Fruit fly (Drosophila melanogaster) whole organism, embryonic: Measurements from ENCODE around the gene CG34268.

Experiments used
- Blimp-1 ChIP-seq: fragments of 200-800 bp; sonication (Bioruptor generic); optimal IDR thresholded peaks from 3 replicates; lab custom pipeline; 2018; ENCODE audit warnings: missing biosample characterization, missing genetic modification characterization, mild to moderate bottlenecking, moderate library complexity, missing genetic modification reagents
- CG10209 ChIP-seq: fragments of 200-800 bp; sonication (Bioruptor generic); optimal IDR thresholded peaks from 3 replicates; lab custom pipeline; 2017; ENCODE audit warnings: missing biosample characterization, mild to moderate bottlenecking, missing genetic modification characterization, missing genetic modification reagents
- CG10543 ChIP-seq: fragments of 200-800 bp; sonication (Bioruptor generic); optimal IDR thresholded peaks from 3 replicates; lab custom pipeline; 2017; ENCODE audit warnings: missing biosample characterization, mild to moderate bottlenecking, missing genetic modification characterization, moderate library complexity
- CG11504 ChIP-seq: fragments of 200-800 bp; sonication (Bioruptor generic); optimal IDR thresholded peaks from 3 replicates; lab custom pipeline; 2019; ENCODE audit warnings: missing biosample characterization, mild to moderate bottlenecking, missing genetic modification characterization, moderate library complexity
- CG12769 ChIP-seq: fragments of 200-800 bp; sonication (Bioruptor generic); optimal IDR thresholded peaks from 2 replicates; lab custom pipeline; 2019; ENCODE audit warnings: missing biosample characterization, mild to moderate bottlenecking, missing genetic modification characterization, moderate library complexity
- CG15696 ChIP-seq: fragments of 200-800 bp; sonication (Bioruptor generic); optimal IDR thresholded peaks from 2 replicates; lab custom pipeline; 2019; ENCODE audit warnings: missing biosample characterization, mild to moderate bottlenecking, missing genetic modification characterization, moderate library complexity
- CG18764 ChIP-seq: fragments of 200-800 bp; sonication (Bioruptor generic); optimal IDR thresholded peaks from 3 replicates; lab custom pipeline; 2016; ENCODE audit warnings: missing biosample characterization, missing genetic modification characterization
- CG2199 ChIP-seq: fragments of 200-800 bp; sonication (Bioruptor generic); IDR thresholded peaks from 3 replicates; pipeline ENCODE4 v1.3.6; 2022; ENCODE audit warnings: missing biosample characterization, missing genetic modification characterization
- CG4328 ChIP-seq: fragments of 200-800 bp; sonication (Bioruptor generic); optimal IDR thresholded peaks from 3 replicates; lab custom pipeline; 2017; ENCODE audit warnings: missing biosample characterization, missing genetic modification reagents, missing genetic modification characterization
- CG4360 ChIP-seq: fragments of 200-800 bp; sonication (Bioruptor generic); IDR thresholded peaks from 2 replicates; pipeline ENCODE4 v1.3.6; 2022; ENCODE audit warnings: missing biosample characterization, missing genetic modification characterization
- CG4730 ChIP-seq: fragments of 200-800 bp; sonication (Bioruptor generic); IDR thresholded peaks from 2 replicates; pipeline ENCODE4 v1.3.6; 2022; ENCODE audit warnings: missing biosample characterization, missing genetic modification characterization
- CG4820 ChIP-seq: fragments of 200-800 bp; sonication (Bioruptor generic); optimal IDR thresholded peaks from 3 replicates; lab custom pipeline; 2016; ENCODE audit warnings: missing biosample characterization, missing genetic modification characterization
- CG7271 ChIP-seq: fragments of 200-800 bp; sonication (Bioruptor generic); optimal IDR thresholded peaks from 2 replicates; lab custom pipeline; 2018; ENCODE audit warnings: missing biosample characterization, mild to moderate bottlenecking, missing genetic modification characterization, moderate library complexity
- CG7839 ChIP-seq: fragments of 200-800 bp; sonication (Bioruptor generic); optimal IDR thresholded peaks from 3 replicates; lab custom pipeline; 2018; ENCODE audit warnings: missing biosample characterization, mild to moderate bottlenecking, missing genetic modification characterization, moderate library complexity
- CG8290 ChIP-seq, 3 experiments: fragments of 200-800 bp; sonication (Bioruptor generic); optimal IDR thresholded peaks; 2 replicates each; lab custom pipeline; 2016 to 2019; ENCODE audit warnings: missing biosample characterization in 3 of 3, missing genetic modification characterization in 3 of 3, mild to moderate bottlenecking in 2 of 3, moderate library complexity in 1 of 3
- CG8388 ChIP-seq: fragments of 200-800 bp; sonication (Bioruptor generic); optimal IDR thresholded peaks from 2 replicates; lab custom pipeline; 2019; ENCODE audit warnings: missing biosample characterization, mild to moderate bottlenecking, missing genetic modification characterization, moderate library complexity
- CG8944 ChIP-seq: fragments of 200-800 bp; sonication (Bioruptor generic); optimal IDR thresholded peaks from 3 replicates; lab custom pipeline; 2016; ENCODE audit warnings: missing biosample characterization, missing genetic modification characterization
- Deaf1 ChIP-seq: fragments of 200-800 bp; optimal IDR thresholded peaks from 3 replicates; lab custom pipeline; 2019; ENCODE audit warnings: missing biosample characterization, mild to moderate bottlenecking, missing genetic modification characterization, moderate library complexity
- Doc3 ChIP-seq: fragments of 200-800 bp; sonication (Bioruptor generic); IDR thresholded peaks from 3 replicates; pipeline ENCODE4 v1.3.6; 2022; ENCODE audit warnings: missing biosample characterization, missing genetic modification characterization; ENCODE audit not compliant: partially characterized antibody
- Elba2 ChIP-seq: fragments of 200-800 bp; sonication (Bioruptor generic); optimal IDR thresholded peaks from 3 replicates; lab custom pipeline; 2016; ENCODE audit warnings: missing biosample characterization, missing genetic modification characterization
- Hr3 ChIP-seq: fragments of 200-800 bp; sonication (Bioruptor generic); optimal IDR thresholded peaks from 3 replicates; lab custom pipeline; 2016; ENCODE audit warnings: missing biosample characterization, missing genetic modification characterization
- Med ChIP-seq: fragments of 200-800 bp; sonication (Bioruptor generic); peaks from one replicate; lab custom pipeline; 2016; ENCODE audit warnings: missing biosample characterization, missing genetic modification characterization, mild to moderate bottlenecking, inconsistent platforms, moderate library complexity
- Mes4 ChIP-seq: fragments of 200-800 bp; sonication (Bioruptor generic); optimal IDR thresholded peaks from 2 replicates; lab custom pipeline; 2016; ENCODE audit warnings: missing biosample characterization, missing genetic modification characterization
- Nf-YC ChIP-seq: fragments of 200-800 bp; optimal IDR thresholded peaks from 3 replicates; lab custom pipeline; 2019; ENCODE audit warnings: missing biosample characterization, mild to moderate bottlenecking, missing genetic modification characterization, moderate library complexity
- Pdp1 ChIP-seq, 2 experiments: fragments of 200-800 bp; sonication (Bioruptor generic); optimal IDR thresholded peaks; 3 replicates each; lab custom pipeline; 2016; ENCODE audit warnings: missing biosample characterization in 2 of 2, missing genetic modification characterization in 2 of 2, mild to moderate bottlenecking in 1 of 2, moderate library complexity in 1 of 2
- Sox100B ChIP-seq: fragments of 200-800 bp; sonication (Bioruptor generic); optimal IDR thresholded peaks from 3 replicates; lab custom pipeline; 2018; ENCODE audit warnings: missing biosample characterization, mild to moderate bottlenecking, missing genetic modification characterization
- Ssrp ChIP-seq: fragments of 200-800 bp; sonication (Bioruptor generic); optimal IDR thresholded peaks from 2 replicates; lab custom pipeline; 2018; ENCODE audit warnings: missing biosample characterization, mild to moderate bottlenecking, missing genetic modification characterization, moderate library complexity
- Taf1 ChIP-seq: fragments of 200-800 bp; sonication (Bioruptor generic); IDR thresholded peaks from 2 replicates; pipeline ENCODE4 v1.3.6; 2022; ENCODE audit warnings: missing biosample characterization, missing genetic modification characterization
- br ChIP-seq: fragments of >200 bp; optimal IDR thresholded peaks from 2 replicates; lab custom pipeline; 2017
- chinmo ChIP-seq: fragments of 200-800 bp; sonication (Bioruptor generic); IDR thresholded peaks from 4 replicates; pipeline ENCODE4 v1.3.6; 2022; ENCODE audit warnings: missing biosample characterization, missing genetic modification characterization; ENCODE audit not compliant: partially characterized antibody
- ci ChIP-seq: fragments of 200-800 bp; sonication (Bioruptor generic); IDR thresholded peaks from 3 replicates; pipeline ENCODE4 v1.3.6; 2022; ENCODE audit warnings: missing biosample characterization, missing genetic modification characterization
- disco-r ChIP-seq: fragments of 200-800 bp; sonication (Bioruptor generic); optimal IDR thresholded peaks from 2 replicates; lab custom pipeline; 2016; ENCODE audit warnings: missing biosample characterization, missing genetic modification characterization
- fd96Cb ChIP-seq: fragments of 200-800 bp; sonication (Bioruptor generic); optimal IDR thresholded peaks from 2 replicates; lab custom pipeline; 2018; ENCODE audit warnings: missing biosample characterization, mild to moderate bottlenecking, missing genetic modification characterization, moderate library complexity
- ftz-f1 ChIP-seq: fragments of 200-800 bp; sonication (Bioruptor generic); optimal IDR thresholded peaks from 2 replicates; lab custom pipeline; 2016; ENCODE audit warnings: missing biosample characterization, missing genetic modification characterization
- gem ChIP-seq: fragments of 200-800 bp; sonication (Bioruptor generic); optimal IDR thresholded peaks from 2 replicates; lab custom pipeline; 2019; ENCODE audit warnings: missing biosample characterization, mild to moderate bottlenecking, missing genetic modification characterization, moderate library complexity
- grn ChIP-seq: fragments of 200-800 bp; sonication (Bioruptor generic); optimal IDR thresholded peaks from 3 replicates; lab custom pipeline; 2017; ENCODE audit warnings: missing biosample characterization, missing genetic modification characterization
- jumu ChIP-seq: fragments of 200-800 bp; sonication (Bioruptor generic); optimal IDR thresholded peaks from 3 replicates; lab custom pipeline; 2016; ENCODE audit warnings: missing biosample characterization, missing genetic modification characterization
- nom ChIP-seq: fragments of 200-800 bp; sonication (Bioruptor generic); optimal IDR thresholded peaks from 2 replicates; lab custom pipeline; 2017; ENCODE audit warnings: missing biosample characterization, missing genetic modification characterization, mild to moderate bottlenecking, moderate library complexity, missing genetic modification reagents
- peb ChIP-seq: fragments of 200-800 bp; sonication (Bioruptor generic); IDR thresholded peaks from 2 replicates; pipeline ENCODE4 v1.3.6; 2022; ENCODE audit warnings: missing biosample characterization, missing genetic modification characterization
- rib ChIP-seq: fragments of 200-800 bp; sonication (Bioruptor generic); IDR thresholded peaks from 2 replicates; pipeline ENCODE4 v1.3.6; 2022; ENCODE audit warnings: missing biosample characterization, missing genetic modification characterization
- sd ChIP-seq: fragments of 200-800 bp; sonication (Bioruptor generic); optimal IDR thresholded peaks from 3 replicates; lab custom pipeline; 2018; ENCODE audit warnings: missing biosample characterization, mild to moderate bottlenecking, missing genetic modification characterization, moderate library complexity
- so ChIP-seq: fragments of 200-800 bp; sonication (Bioruptor generic); IDR thresholded peaks from 3 replicates; pipeline ENCODE4 v1.3.6; 2022; ENCODE audit warnings: missing biosample characterization, missing genetic modification characterization
- stc ChIP-seq: fragments of 200-800 bp; sonication (Bioruptor generic); IDR thresholded peaks from 2 replicates; pipeline ENCODE4 v1.3.6; 2022; ENCODE audit warnings: missing biosample characterization, missing genetic modification characterization
- sug ChIP-seq: fragments of 200-800 bp; optimal IDR thresholded peaks from 2 replicates; lab custom pipeline; 2019; ENCODE audit warnings: missing biosample characterization, mild to moderate bottlenecking, missing genetic modification characterization, moderate library complexity
- z ChIP-seq: fragments of 200-800 bp; sonication (Bioruptor generic); IDR thresholded peaks from 3 replicates; pipeline ENCODE4 v1.3.6; 2022; ENCODE audit warnings: missing biosample characterization, missing genetic modification characterization
- zfh1 ChIP-seq: fragments of 200-800 bp; sonication (Bioruptor generic); IDR thresholded peaks from 3 replicates; pipeline ENCODE4 v1.3.6; 2022; ENCODE audit warnings: missing biosample characterization, missing genetic modification characterization

The CG34268 gene

dm6 chr3L:457384-457783 is 43.4 kb upstream of the CG34268 start:
- TF ChIP-seq fd96Cb (tag; lab: Kevin White, UChicago) = no peak
- no peak for TF ChIP-seq zfh1
- 0 out of 2 replicates have a peak, but pooled peaks have one; percentile 11 for TF ChIP-seq CG4730 (GFP tag; lab: Robert Waterston, UW)
- TF ChIP-seq CG2199 (GFP tag; lab: Robert Waterston, UW) = peak; percentile 81; the same call in 2 of the 3 replicates
- TF ChIP-seq CG4820 (GFP tag; lab: Kevin White, UChicago) = no peak
- peak; percentile 65 for TF ChIP-seq CG11504
- TF ChIP-seq CG4360 = peak; percentile 41; the same call in 1 of the 2 replicates
- no peak for TF ChIP-seq stc (GFP tag; lab: Robert Waterston, UW)

- TF ChIP-seq rib (GFP tag; lab: Robert Waterston, UW) (no peak), so (peak; percentile 79; the same call in 2 of the 3 replicates), grn (peak; percentile 17), sd (peak; percentile 93), CG8290 (GFP tag; optimal IDR thresholded peaks at IDR 0.05; lab: Kevin White, UChicago) (no peak), CG8290 (tag; optimal IDR thresholded peaks at IDR 0.05; lab: Kevin White, UChicago) (peak in 1 of 2 experiments; percentile 16), sug (tag; lab: Kevin White, UChicago) (peak; percentile 5), Sox100B (GFP tag; lab: Kevin White, UChicago) (no peak), Pdp1 (GFP tag; optimal IDR thresholded peaks at IDR 0.05; lab: Kevin White, UChicago) (peak in 1 of 2 experiments; percentile 62), CG8388 (peak; percentile 3), CG7839 (tag; lab: Kevin White, UChicago) (no peak), CG12769 (tag; lab: Kevin White, UChicago) (peak; percentile 79), Taf1 (GFP tag; lab: Robert Waterston, UW) (no peak), ftz-f1 (GFP tag; lab: Kevin White, UChicago) (peak; percentile 26), CG10543 (GFP tag; lab: Kevin White, UChicago) (peak; percentile 56), CG11504 (peak; percentile 8), chinmo (GFP tag; lab: Robert Waterston, UW) (peak; percentile 92; the same call in 2 of the 4 replicates), Med (GFP tag; lab: Kevin White, UChicago) (peak; percentile 71)
These were observed 35.3 kb upstream of the CG34268 start for dm6 chr3L:465433-465832.

- peak; percentile 25 for TF ChIP-seq CG12769 (tag; lab: Kevin White, UChicago)
- TF ChIP-seq disco-r (GFP tag; lab: Kevin White, UChicago) = no peak
- TF ChIP-seq Nf-YC (tag; lab: Kevin White, UChicago) = no peak
- no peak for TF ChIP-seq Ssrp (tag; lab: Kevin White, UChicago)
- TF ChIP-seq CG18764 (GFP tag; lab: Kevin White, UChicago) = no peak
- TF ChIP-seq ci = peak; percentile 24; the same call in 1 of the 3 replicates
- no peak for TF ChIP-seq Pdp1 (GFP tag; optimal IDR thresholded peaks at IDR 0.05; lab: Kevin White, UChicago)
- no peak for TF ChIP-seq Hr3 (GFP tag; lab: Kevin White, UChicago)
- no peak for TF ChIP-seq Doc3
- no peak for TF ChIP-seq peb
- no peak for TF ChIP-seq br (lab: Kevin White, UChicago)
- TF ChIP-seq Deaf1 = peak; percentile 66
- TF ChIP-seq CG11504 = peak; percentile 32
- TF ChIP-seq gem (tag; lab: Kevin White, UChicago) = no peak
- TF ChIP-seq nom = peak; percentile 22
- TF ChIP-seq z = no peak
- no peak for TF ChIP-seq Blimp-1
- no peak for TF ChIP-seq jumu (GFP tag; lab: Kevin White, UChicago)
- TF ChIP-seq CG4328 (GFP tag; lab: Kevin White, UChicago) = no peak
- no peak for TF ChIP-seq Elba2 (GFP tag; lab: Kevin White, UChicago)
- 0 out of 3 replicates have a peak, but pooled peaks have one; percentile 72 for TF ChIP-seq CG2199 (GFP tag; lab: Robert Waterston, UW)
- TF ChIP-seq CG10209 (GFP tag; lab: Kevin White, UChicago) = no peak
- TF ChIP-seq CG15696 (tag; lab: Kevin White, UChicago) = no peak
- no peak for TF ChIP-seq CG7271 (tag; lab: Kevin White, UChicago)
- no peak for TF ChIP-seq CG8944 (GFP tag; lab: Kevin White, UChicago)
- TF ChIP-seq Mes4 (GFP tag; lab: Kevin White, UChicago) = no peak
These were observed 29.6 kb upstream of the CG34268 start for dm6 chr3L:471199-471598.
